Fruit fly (Drosophila melanogaster) whole organism, embryonic: ENCODE data around the gene Ssl2.

Experiments used
- Atf3 ChIP-seq: fragments of 200-800 bp; sonication (Bioruptor generic); optimal IDR thresholded peaks from 3 replicates; lab custom pipeline; 2016; ENCODE audit warnings: missing biosample characterization, missing genetic modification characterization
- CG10366 ChIP-seq: fragments of 200-800 bp; sonication (Bioruptor generic); IDR thresholded peaks from 2 replicates; pipeline ENCODE4 v1.3.6; 2022; ENCODE audit warnings: missing biosample characterization, missing genetic modification characterization
- CG11504 ChIP-seq: fragments of 200-800 bp; sonication (Bioruptor generic); optimal IDR thresholded peaks from 3 replicates; lab custom pipeline; 2019; ENCODE audit warnings: missing biosample characterization, mild to moderate bottlenecking, missing genetic modification characterization, moderate library complexity
- CG12299 ChIP-seq: fragments of 200-800 bp; sonication (Bioruptor generic); optimal IDR thresholded peaks from 2 replicates; lab custom pipeline; 2018; ENCODE audit warnings: missing biosample characterization, mild to moderate bottlenecking, missing genetic modification characterization
- CG12391 ChIP-seq: fragments of 200-800 bp; sonication (Bioruptor generic); optimal IDR thresholded peaks from 3 replicates; lab custom pipeline; 2018; ENCODE audit warnings: missing biosample characterization, mild to moderate bottlenecking, missing genetic modification characterization, moderate library complexity
- CG12744 ChIP-seq: fragments of 200-800 bp; sonication (Bioruptor generic); optimal IDR thresholded peaks from 2 replicates; lab custom pipeline; 2016; ENCODE audit warnings: missing biosample characterization, missing genetic modification characterization
- CG13775 ChIP-seq: fragments of 200-800 bp; sonication (Bioruptor generic); optimal IDR thresholded peaks from 3 replicates; lab custom pipeline; 2017; ENCODE audit warnings: missing biosample characterization, mild to moderate bottlenecking, missing genetic modification characterization
- CG15696 ChIP-seq: fragments of 200-800 bp; sonication (Bioruptor generic); optimal IDR thresholded peaks from 2 replicates; lab custom pipeline; 2019; ENCODE audit warnings: missing biosample characterization, mild to moderate bottlenecking, missing genetic modification characterization, moderate library complexity
- CG16815 ChIP-seq: fragments of 200-800 bp; sonication (Bioruptor generic); optimal IDR thresholded peaks from 3 replicates; lab custom pipeline; 2017; ENCODE audit warnings: missing biosample characterization, mild to moderate bottlenecking, missing genetic modification characterization
- CG18262 ChIP-seq: fragments of 200-800 bp; optimal IDR thresholded peaks from 3 replicates; lab custom pipeline; 2019; ENCODE audit warnings: missing biosample characterization, mild to moderate bottlenecking, missing genetic modification characterization, moderate library complexity
- CG2889 ChIP-seq: fragments of 200-800 bp; sonication (Bioruptor generic); IDR thresholded peaks from 3 replicates; pipeline ENCODE4 v1.3.6; 2022; ENCODE audit warnings: missing biosample characterization, missing genetic modification characterization
- CG31388 ChIP-seq: fragments of 200-800 bp; sonication (Bioruptor generic); optimal IDR thresholded peaks from 2 replicates; lab custom pipeline; 2016; ENCODE audit warnings: missing biosample characterization, missing genetic modification characterization
- CG34224 ChIP-seq: fragments of 200-800 bp; sonication (Bioruptor generic); IDR thresholded peaks from 3 replicates; pipeline ENCODE4 v1.3.6; 2022; ENCODE audit warnings: missing biosample characterization, missing genetic modification characterization; ENCODE audit not compliant: partially characterized antibody
- CG3995 ChIP-seq: fragments of 200-800 bp; sonication (Bioruptor generic); optimal IDR thresholded peaks from 3 replicates; lab custom pipeline; 2016; ENCODE audit warnings: missing biosample characterization, missing genetic modification characterization
- CG4707 ChIP-seq: fragments of 200-800 bp; sonication (Bioruptor generic); optimal IDR thresholded peaks from 2 replicates; lab custom pipeline; 2018; ENCODE audit warnings: missing biosample characterization, mild to moderate bottlenecking, missing genetic modification characterization, moderate library complexity
- CG5245 ChIP-seq: fragments of 200-800 bp; sonication (Bioruptor generic); optimal IDR thresholded peaks from 3 replicates; lab custom pipeline; 2016; ENCODE audit warnings: missing biosample characterization, missing genetic modification characterization
- CG6175 ChIP-seq: fragments of 200-800 bp; sonication (Bioruptor generic); IDR thresholded peaks from 3 replicates; pipeline ENCODE4 v1.3.6; 2022; ENCODE audit warnings: missing biosample characterization, missing genetic modification characterization
- CG7372 ChIP-seq: fragments of 200-800 bp; sonication (Bioruptor generic); IDR thresholded peaks from 2 replicates; pipeline ENCODE4 v1.3.6; 2022; ENCODE audit warnings: missing biosample characterization, missing genetic modification characterization
- CG7745 ChIP-seq: fragments of 200-800 bp; sonication (Bioruptor generic); optimal IDR thresholded peaks from 2 replicates; lab custom pipeline; 2018; ENCODE audit warnings: missing biosample characterization, mild to moderate bottlenecking, missing genetic modification characterization, moderate library complexity
- CG9437 ChIP-seq: fragments of 200-800 bp; sonication (Bioruptor generic); optimal IDR thresholded peaks from 2 replicates; lab custom pipeline; 2018; ENCODE audit warnings: missing biosample characterization, mild to moderate bottlenecking, missing genetic modification characterization
- Dad ChIP-seq: fragments of 200-800 bp; sonication (Bioruptor generic); optimal IDR thresholded peaks from 3 replicates; lab custom pipeline; 2016; ENCODE audit warnings: missing biosample characterization, missing genetic modification characterization
- Doc2 ChIP-seq: fragments of 200-800 bp; sonication (Bioruptor generic); IDR thresholded peaks from 2 replicates; pipeline ENCODE4 v1.3.6; 2022; ENCODE audit warnings: missing biosample characterization, missing genetic modification characterization
- Dref ChIP-seq: fragments of 200-800 bp; sonication (Bioruptor generic); IDR thresholded peaks from 2 replicates; pipeline ENCODE4 v1.3.6; 2022; ENCODE audit warnings: missing biosample characterization, missing genetic modification characterization
- Fer1 ChIP-seq: fragments of 200-800 bp; sonication (Bioruptor generic); optimal IDR thresholded peaks from 2 replicates; lab custom pipeline; 2017; ENCODE audit warnings: missing biosample characterization, mild to moderate bottlenecking, missing genetic modification characterization
- Gug ChIP-seq: fragments of 200-800 bp; sonication (Bioruptor generic); IDR thresholded peaks from 4 replicates; pipeline ENCODE4 v1.3.6; 2022; ENCODE audit warnings: missing biosample characterization, missing genetic modification characterization
- Hr39 ChIP-seq: fragments of >200 bp; optimal IDR thresholded peaks from 2 replicates; lab custom pipeline; 2017
- Lim3 ChIP-seq: fragments of 200-800 bp; sonication (Bioruptor generic); IDR thresholded peaks from 2 replicates; pipeline ENCODE4 v1.3.6; 2022; ENCODE audit warnings: missing biosample characterization, missing genetic modification characterization
- MESR4 ChIP-seq: fragments of 200-800 bp; sonication (Bioruptor generic); optimal IDR thresholded peaks from 2 replicates; lab custom pipeline; 2018; ENCODE audit warnings: missing biosample characterization, mild to moderate bottlenecking, missing genetic modification characterization, moderate library complexity
- Meics ChIP-seq: fragments of 200-800 bp; sonication (Bioruptor generic); optimal IDR thresholded peaks from 2 replicates; lab custom pipeline; 2017; ENCODE audit warnings: missing biosample characterization, mild to moderate bottlenecking, missing genetic modification characterization
- NfI ChIP-seq: fragments of 200-800 bp; sonication (Bioruptor generic); optimal IDR thresholded peaks from 3 replicates; lab custom pipeline; 2018; ENCODE audit warnings: missing biosample characterization, mild to moderate bottlenecking, missing genetic modification characterization, moderate library complexity
- Optix ChIP-seq: fragments of 200-800 bp; sonication (Bioruptor generic); IDR thresholded peaks from 3 replicates; pipeline ENCODE4 v1.3.6; 2022; ENCODE audit warnings: missing biosample characterization, missing genetic modification characterization
- Side ChIP-seq: fragments of 200-800 bp; sonication (Bioruptor generic); optimal IDR thresholded peaks from 2 replicates; lab custom pipeline; 2016; ENCODE audit warnings: missing biosample characterization, missing genetic modification characterization
- Vsx1 ChIP-seq: fragments of 200-800 bp; sonication (Bioruptor generic); optimal IDR thresholded peaks from 2 replicates; lab custom pipeline; 2017; ENCODE audit warnings: missing biosample characterization, mild to moderate bottlenecking, missing genetic modification characterization, missing genetic modification reagents
- bbx ChIP-seq: fragments of 200-800 bp; sonication (Bioruptor generic); IDR thresholded peaks from 2 replicates; pipeline ENCODE4 v1.3.6; 2022; ENCODE audit warnings: missing biosample characterization, missing genetic modification characterization; ENCODE audit not compliant: partially characterized antibody
- bcd ChIP-seq: fragments of 200-800 bp; sonication (Bioruptor generic); optimal IDR thresholded peaks from 2 replicates; lab custom pipeline; 2017; ENCODE audit warnings: missing biosample characterization, mild to moderate bottlenecking, missing genetic modification characterization
- fd102C ChIP-seq: fragments of 200-800 bp; sonication (Bioruptor generic); optimal IDR thresholded peaks from 2 replicates; lab custom pipeline; 2018; ENCODE audit warnings: missing biosample characterization, mild to moderate bottlenecking, missing genetic modification characterization, moderate library complexity
- hbn ChIP-seq: fragments of 200-800 bp; sonication (Bioruptor generic); IDR thresholded peaks from 2 replicates; pipeline ENCODE4 v1.3.6; 2022; ENCODE audit warnings: missing biosample characterization, missing genetic modification characterization; ENCODE audit not compliant: partially characterized antibody
- jing ChIP-seq: fragments of 200-800 bp; sonication (Bioruptor generic); optimal IDR thresholded peaks from 2 replicates; lab custom pipeline; 2018; ENCODE audit warnings: missing biosample characterization, mild to moderate bottlenecking, missing genetic modification characterization
- nerfin-2 ChIP-seq: fragments of 200-800 bp; sonication (Bioruptor generic); IDR thresholded peaks from 2 replicates; pipeline ENCODE4 v1.3.6; 2022; ENCODE audit warnings: missing biosample characterization, missing genetic modification characterization; ENCODE audit not compliant: partially characterized antibody
- pan ChIP-seq, 4 experiments: fragments of >200 bp in 3 of 4; fragments of 200-800 bp in 1 of 4; sonication (Bioruptor generic) in 1 of 4; optimal IDR thresholded peaks in 3 of 4; IDR thresholded peaks in 1 of 4; 2 replicates each; pipeline versions ENCODE4 v1.3.6 to Lab custom; 2017 to 2022; ENCODE audit warnings: missing biosample characterization in 2 of 4, missing genetic modification characterization in 2 of 4, mixed read lengths in 1 of 4
- peb ChIP-seq: fragments of 200-800 bp; sonication (Bioruptor generic); IDR thresholded peaks from 2 replicates; pipeline ENCODE4 v1.3.6; 2022; ENCODE audit warnings: missing biosample characterization, missing genetic modification characterization
- prd ChIP-seq, 3 experiments: fragments of >200 bp in 2 of 3; fragments of 200-800 bp in 1 of 3; sonication (Bioruptor generic) in 1 of 3; optimal IDR thresholded peaks in 2 of 3; IDR thresholded peaks in 1 of 3; 2 replicates in 2 of 3; 3 replicates in 1 of 3; pipeline versions ENCODE4 v1.3.6 to Lab custom; 2017 to 2022; ENCODE audit warnings: missing biosample characterization in 1 of 3, missing genetic modification characterization in 1 of 3
- repo ChIP-seq: fragments of 200-800 bp; sonication (Bioruptor generic); optimal IDR thresholded peaks from 2 replicates; lab custom pipeline; 2016; ENCODE audit warnings: missing biosample characterization, missing genetic modification characterization
- ro ChIP-seq: fragments of 200-800 bp; sonication (Bioruptor generic); IDR thresholded peaks from 2 replicates; pipeline ENCODE4 v1.3.6; 2022; ENCODE audit warnings: missing biosample characterization, missing genetic modification characterization
- sc ChIP-seq, 3 experiments: fragments of >200 bp in 2 of 3; fragments of 200-800 bp in 1 of 3; sonication (Bioruptor generic) in 1 of 3; optimal IDR thresholded peaks; 2 replicates in 2 of 3; 3 replicates in 1 of 3; lab custom pipeline; 2017; ENCODE audit warnings: mild to moderate bottlenecking in 1 of 3, missing biosample characterization in 1 of 3, missing genetic modification characterization in 1 of 3, missing genetic modification reagents in 1 of 3
- tin ChIP-seq: fragments of 200-800 bp; sonication (Bioruptor generic); optimal IDR thresholded peaks from 3 replicates; lab custom pipeline; 2016; ENCODE audit warnings: missing biosample characterization, missing genetic modification characterization
- tio ChIP-seq: fragments of 200-800 bp; sonication (Bioruptor generic); optimal IDR thresholded peaks from 2 replicates; lab custom pipeline; 2017; ENCODE audit warnings: missing biosample characterization, missing genetic modification characterization, inconsistent platforms
- zf30C ChIP-seq: fragments of 200-800 bp; sonication (Bioruptor generic); optimal IDR thresholded peaks from 3 replicates; lab custom pipeline; 2018; ENCODE audit warnings: missing biosample characterization, mild to moderate bottlenecking, missing genetic modification characterization

Ssl2 gene

dm6 chr3R:29040526-29041195 is 8.2 kb upstream of the Ssl2 start (continued):
- TF ChIP-seq hbn (GFP tag; lab: Robert Waterston, UW) (no peak), CG12744 (GFP tag; lab: Kevin White, UChicago) (no peak), Fer1 (GFP tag; lab: Kevin White, UChicago) (peak; percentile 76), CG5245 (no peak), CG9437 (GFP tag; lab: Kevin White, UChicago) (peak; percentile 81), CG13775 (peak; percentile 51), tin (GFP tag; lab: Kevin White, UChicago) (peak; percentile 43), Meics (GFP tag; lab: Kevin White, UChicago) (peak; percentile 78), CG7745 (tag; lab: Kevin White, UChicago) (no peak), CG2889 (GFP tag; lab: Robert Waterston, UW) (no peak), nerfin-2 (GFP tag; lab: Robert Waterston, UW) (no peak), Dad (GFP tag; lab: Kevin White, UChicago) (no peak), CG31388 (GFP tag; lab: Kevin White, UChicago) (no peak), zf30C (GFP tag; lab: Kevin White, UChicago) (no peak), tio (peak; percentile 74), CG15696 (tag; lab: Kevin White, UChicago) (no peak), Atf3 (no peak), prd (optimal IDR thresholded peaks at IDR 0.05; lab: Kevin White, UChicago) (no peak), prd (GFP tag; IDR thresholded peaks at IDR 0.05; lab: Robert Waterston, UW) (peak; percentile 42; the same call in 1 of the 3 replicates), CG7372 (0 out of 2 replicates have a peak, but pooled peaks have one; percentile 34), bcd (GFP tag; lab: Kevin White, UChicago) (no peak), CG12391 (no peak), repo (no peak), CG3995 (no peak), Optix (GFP tag; lab: Robert Waterston, UW) (no peak), Vsx1 (GFP tag; lab: Kevin White, UChicago) (no peak), CG6175 (GFP tag; lab: Robert Waterston, UW) (no peak), CG12299 (tag; lab: Kevin White, UChicago) (peak; percentile 15), CG10366 (GFP tag; lab: Robert Waterston, UW) (peak; percentile 48; the same call in 1 of the 2 replicates), CG34224 (GFP tag; lab: Robert Waterston, UW) (no peak), NfI (peak; percentile 68), Lim3 (GFP tag; lab: Robert Waterston, UW) (no peak), bbx (GFP tag; lab: Robert Waterston, UW) (no peak), peb (GFP tag; lab: Robert Waterston, UW) (no peak), pan (optimal IDR thresholded peaks at IDR 0.05; lab: Kevin White, UChicago) (no peak), pan (GFP tag; optimal IDR thresholded peaks at IDR 0.05 in 1 of 2, IDR thresholded peaks at IDR 0.05 in 1 of 2) (peak in 1 of 2 experiments; percentile 44), MESR4 (GFP tag; lab: Kevin White, UChicago) (no peak), Gug (GFP tag; lab: Robert Waterston, UW) (no peak), CG16815 (peak; percentile 22), Doc2 (GFP tag; lab: Robert Waterston, UW) (no peak), jing (GFP tag; lab: Kevin White, UChicago) (no peak), Dref (GFP tag; lab: Robert Waterston, UW) (no peak), CG11504 (no peak), CG18262 (tag; lab: Kevin White, UChicago) (peak; percentile 76), Side (GFP tag; lab: Kevin White, UChicago) (no peak), Hr39 (no peak), CG4707 (no peak), sc (optimal IDR thresholded peaks at IDR 0.05; lab: Kevin White, UChicago) (no peak), sc (GFP tag; optimal IDR thresholded peaks at IDR 0.05; lab: Kevin White, UChicago) (peak; percentile 54), ro (GFP tag; lab: Robert Waterston, UW) (no peak), fd102C (no peak)
